Worm (Caenorhabditis elegans): Measurements from ENCODE around the gene C07G3.10.

Gene C07G3.10

ce11 chrV:3502038-3502437 lies at the start of gene C07G3.10, which contains the start of gene C07G3.8:
TSS of gene C07G3.10 (plus strand) at chrV:3502307.
TSS of gene C07G3.8 (minus strand) at chrV:3502138.
- TF ChIP-seq him-1 (tag; optimal IDR thresholded peaks at IDR 0.05), result no peak
- no peak for TF ChIP-seq dao-5 (tag; optimal IDR thresholded peaks at IDR 0.05)
- TF ChIP-seq W03F9.2 (tag; optimal IDR thresholded peaks at IDR 0.05), result no peak

DNA sequence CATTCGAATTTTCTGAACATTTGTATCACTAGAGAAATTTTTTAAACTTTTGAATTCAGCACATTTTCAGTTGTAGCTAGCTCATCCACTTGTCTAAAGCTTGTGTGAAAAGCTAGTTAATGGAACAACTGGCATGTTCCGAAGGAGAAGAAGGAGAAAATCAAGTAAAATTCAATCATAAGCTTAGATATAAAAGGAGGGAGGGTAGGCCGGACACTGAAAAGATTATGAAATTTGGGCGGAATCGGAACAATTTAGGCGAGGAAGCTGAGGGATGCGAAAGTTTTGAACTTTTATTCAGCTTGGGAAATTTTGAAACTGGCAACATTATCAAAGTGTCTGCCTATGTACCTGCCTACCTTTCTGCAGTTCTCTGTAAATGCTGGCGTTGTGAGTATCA lies 49.6 kb upstream of the C07G3.10 start:
- TF ChIP-seq him-1 (tag; optimal IDR thresholded peaks at IDR 0.05), result no peak
- no peak for TF ChIP-seq dao-5 (tag; optimal IDR thresholded peaks at IDR 0.05)
- no peak for TF ChIP-seq W03F9.2 (tag; optimal IDR thresholded peaks at IDR 0.05)

ce11 chrV:3454620-3455019 lies 47.5 kb upstream of the C07G3.10 start:
- TF ChIP-seq dao-5 (tag; optimal IDR thresholded peaks at IDR 0.05), result no peak
- no peak for TF ChIP-seq W03F9.2 (tag; optimal IDR thresholded peaks at IDR 0.05)
- no peak for TF ChIP-seq him-1 (tag; optimal IDR thresholded peaks at IDR 0.05)

- TF ChIP-seq him-1 (tag; optimal IDR thresholded peaks at IDR 0.05) (no peak), W03F9.2 (tag; optimal IDR thresholded peaks at IDR 0.05) (no peak)
Measured at ce11 chrV:3455135-3455747, 46.9 kb upstream of the C07G3.10 start.

- TF ChIP-seq him-1 (tag; optimal IDR thresholded peaks at IDR 0.05), result no peak
- TF ChIP-seq dao-5 (tag; optimal IDR thresholded peaks at IDR 0.05), result no peak
- no peak for TF ChIP-seq W03F9.2 (tag; optimal IDR thresholded peaks at IDR 0.05)
Measured at ce11 chrV:3459919-3460318, 42.2 kb upstream of the C07G3.10 start, which contains the start of gene slc-28.2. TSS of gene slc-28.2 (plus strand) at chrV:3460219.

ce11 chrV:3463514-3463913 lies 38.6 kb upstream of the C07G3.10 start, which contains the start of gene slc-28.1:
TSS of gene slc-28.1 (plus strand) at chrV:3463814.
- TF ChIP-seq him-1 (tag; optimal IDR thresholded peaks at IDR 0.05) (no peak), dao-5 (tag; optimal IDR thresholded peaks at IDR 0.05) (no peak), W03F9.2 (tag; optimal IDR thresholded peaks at IDR 0.05) (no peak)

ce11 chrV:3464897-3465296 lies 37.2 kb upstream of the C07G3.10 start:
- TF ChIP-seq W03F9.2 (tag; optimal IDR thresholded peaks at IDR 0.05) (no peak), him-1 (tag; optimal IDR thresholded peaks at IDR 0.05) (no peak), dao-5 (tag; optimal IDR thresholded peaks at IDR 0.05) (no peak)

DNA sequence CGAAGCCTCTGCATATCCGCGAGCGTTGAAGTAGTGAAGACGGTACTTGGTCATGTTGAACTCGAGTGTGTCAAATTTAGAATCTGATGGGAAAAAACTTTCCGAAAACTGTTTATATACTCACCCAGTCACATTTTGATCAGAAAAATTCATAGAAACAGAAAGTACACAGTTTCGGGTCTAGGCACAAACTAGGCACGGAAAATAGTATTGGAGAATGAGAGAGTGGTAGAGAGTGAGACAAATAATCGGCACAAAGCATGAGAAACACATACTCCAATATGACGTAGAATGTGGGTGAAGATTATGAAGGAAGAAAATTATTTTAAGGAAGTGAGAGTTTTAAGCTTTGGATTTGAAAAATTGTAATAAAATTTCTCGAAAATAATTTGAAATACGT lies 33.7 kb upstream of the C07G3.10 start, which contains the start of gene gst-33:
TSS of gene gst-33 (minus strand) at position 127 of the 400 bp plus-strand sequence.
- TF ChIP-seq him-1 (tag; optimal IDR thresholded peaks at IDR 0.05), result no peak
- TF ChIP-seq W03F9.2 (tag; optimal IDR thresholded peaks at IDR 0.05), result no peak
- TF ChIP-seq dao-5 (tag; optimal IDR thresholded peaks at IDR 0.05), result no peak

- no peak for TF ChIP-seq him-1 (tag; optimal IDR thresholded peaks at IDR 0.05)
- TF ChIP-seq dao-5 (tag; optimal IDR thresholded peaks at IDR 0.05), result no peak
- no peak for TF ChIP-seq W03F9.2 (tag; optimal IDR thresholded peaks at IDR 0.05)
Measured at ce11 chrV:3470782-3471181, 31.3 kb upstream of the C07G3.10 start, which contains the start of gene srbc-29. TSS of gene srbc-29 (minus strand) at chrV:3470882.

ce11 chrV:3475021-3475420 lies 27.1 kb upstream of the C07G3.10 start, which contains the start of gene oac-2:
TSS of gene oac-2 (minus strand) at chrV:3475121.
- TF ChIP-seq dao-5 (tag; optimal IDR thresholded peaks at IDR 0.05), result no peak
- no peak for TF ChIP-seq him-1 (tag; optimal IDR thresholded peaks at IDR 0.05)
- no peak for TF ChIP-seq W03F9.2 (tag; optimal IDR thresholded peaks at IDR 0.05)

DNA sequence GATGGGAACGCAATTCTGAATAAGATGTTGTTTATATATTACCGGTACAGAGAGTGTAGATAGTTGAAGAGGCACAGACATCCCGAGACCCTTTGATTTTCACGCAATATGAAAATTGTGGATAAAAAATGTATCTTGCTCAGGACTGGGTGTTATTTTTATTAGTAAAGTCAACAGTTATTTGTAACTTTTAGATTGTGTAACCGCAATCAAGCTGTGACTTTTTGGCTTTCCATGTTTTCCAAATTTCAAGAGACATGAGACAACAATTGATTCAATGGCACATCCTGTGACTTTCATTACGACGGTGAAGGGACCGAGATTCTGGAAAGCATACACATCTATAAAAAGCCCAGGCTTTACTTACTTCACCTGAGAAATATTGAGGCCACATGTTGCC lies 25.9 kb upstream of the C07G3.10 start:
- TF ChIP-seq W03F9.2 (tag; optimal IDR thresholded peaks at IDR 0.05) (no peak), him-1 (tag; optimal IDR thresholded peaks at IDR 0.05) (no peak), dao-5 (tag; optimal IDR thresholded peaks at IDR 0.05) (no peak)

ce11 chrV:3477496-3477895 lies 24.6 kb upstream of the C07G3.10 start, which contains the start of gene srbc-31:
TSS of gene srbc-31 (minus strand) at chrV:3477596.
- TF ChIP-seq W03F9.2 (tag; optimal IDR thresholded peaks at IDR 0.05) (no peak), him-1 (tag; optimal IDR thresholded peaks at IDR 0.05) (no peak), dao-5 (tag; optimal IDR thresholded peaks at IDR 0.05) (no peak)

- no peak for TF ChIP-seq W03F9.2 (tag; optimal IDR thresholded peaks at IDR 0.05)
- TF ChIP-seq him-1 (tag; optimal IDR thresholded peaks at IDR 0.05), result no peak
- TF ChIP-seq dao-5 (tag; optimal IDR thresholded peaks at IDR 0.05), result no peak
Measured at ce11 chrV:3480346-3480745, 21.8 kb upstream of the C07G3.10 start, which contains the start of gene srbc-30. TSS of gene srbc-30 (minus strand) at chrV:3480446.

- no peak for TF ChIP-seq him-1 (tag; optimal IDR thresholded peaks at IDR 0.05)
- TF ChIP-seq dao-5 (tag; optimal IDR thresholded peaks at IDR 0.05), result no peak
- no peak for TF ChIP-seq W03F9.2 (tag; optimal IDR thresholded peaks at IDR 0.05)
Measured at ce11 chrV:3482550-3483002, 19.5 kb upstream of the C07G3.10 start, which contains the start of gene lys-7. TSS of gene lys-7 (minus strand) at chrV:3482600.

Data from whole organism, L4/young adult.